Worm (Caenorhabditis elegans) whole organism, L1 larva: ENCODE results near the gene acd-3.

Experiments
- C04F5.9 ChIP-seq: sonication (generic microtip); optimal IDR thresholded peaks from 2 replicates; lab custom pipeline; 2016; ENCODE audit warnings: missing genetic modification characterization, missing compliant biosample characterization
- C16A3.4 ChIP-seq: fragments of 150-350 bp; optimal IDR thresholded peaks from 2 replicates; lab custom pipeline; 2014; ENCODE audit warnings: missing biosample characterization, missing genetic modification characterization
- C34B4.2 ChIP-seq: sonication (generic microtip); optimal IDR thresholded peaks from 2 replicates; lab custom pipeline; 2017; ENCODE audit warnings: mild to moderate bottlenecking, missing genetic modification characterization, missing compliant biosample characterization
- F16B12.6 ChIP-seq: fragments of 150-350 bp; optimal IDR thresholded peaks from 2 replicates; lab custom pipeline; 2014; ENCODE audit warnings: missing biosample characterization, missing genetic modification characterization
- aha-1 ChIP-seq: fragments of 150-350 bp; optimal IDR thresholded peaks from 2 replicates; lab custom pipeline; 2014; ENCODE audit warnings: missing biosample characterization, missing genetic modification characterization
- alr-1 ChIP-seq: fragments of 200-800 bp; sonication (Bioruptor generic); optimal IDR thresholded peaks from 2 replicates; lab custom pipeline; 2018; ENCODE audit warnings: borderline replicate concordance, mild to moderate bottlenecking, missing genetic modification characterization, missing compliant biosample characterization
- blmp-1 ChIP-seq: fragments of 150-350 bp; optimal IDR thresholded peaks from 2 replicates; lab custom pipeline; 2014; ENCODE audit warnings: missing biosample characterization, missing genetic modification characterization
- ceh-8 ChIP-seq: fragments of 200-800 bp; sonication (Bioruptor generic); optimal IDR thresholded peaks from 2 replicates; lab custom pipeline; 2018; ENCODE audit warnings: mild to moderate bottlenecking, missing genetic modification characterization, moderate library complexity, missing compliant biosample characterization
- ces-1 ChIP-seq: fragments of 150-350 bp; optimal IDR thresholded peaks from 2 replicates; lab custom pipeline; 2014; ENCODE audit warnings: missing biosample characterization, missing genetic modification reagents, missing genetic modification characterization
- dsc-1 ChIP-seq: sonication (generic microtip); optimal IDR thresholded peaks from 2 replicates; lab custom pipeline; 2016; ENCODE audit warnings: mild to moderate bottlenecking, missing genetic modification characterization, missing compliant biosample characterization
- efl-1 ChIP-seq, 4 experiments: fragments of 150-350 bp; optimal IDR thresholded peaks in 3 of 4; peaks in 1 of 4; 1 replicate in 1 of 4; 2 replicates in 3 of 4; lab custom pipeline; 2014; ENCODE audit warnings: missing biosample characterization in 2 of 4, missing genetic modification characterization in 2 of 4, missing genetic modification reagents in 2 of 4
- efl-3 ChIP-seq: fragments of 200-800 bp; sonication (Bioruptor generic); optimal IDR thresholded peaks from 2 replicates; lab custom pipeline; 2018; ENCODE audit warnings: mild to moderate bottlenecking, missing genetic modification characterization, missing compliant biosample characterization
- elt-2 ChIP-seq: sonication (generic microtip); optimal IDR thresholded peaks from 2 replicates; lab custom pipeline; 2016; ENCODE audit warnings: missing genetic modification characterization, mild to moderate bottlenecking, inconsistent platforms, missing compliant biosample characterization, missing genetic modification reagents
- elt-3 ChIP-seq, 6 experiments: fragments of 150-350 bp in 1 of 6; sonication (generic microtip); optimal IDR thresholded peaks; 2 replicates each; lab custom pipeline; 2017 to 2018; ENCODE audit warnings: missing biosample characterization in 6 of 6, missing genetic modification characterization in 6 of 6, inconsistent platforms in 1 of 6
- fkh-10 ChIP-seq: sonication (generic microtip); optimal IDR thresholded peaks from 2 replicates; lab custom pipeline; 2017; ENCODE audit warnings: missing biosample characterization, missing genetic modification reagents, missing genetic modification characterization
- fkh-4 ChIP-seq: sonication (generic microtip); optimal IDR thresholded peaks from 2 replicates; lab custom pipeline; 2016; ENCODE audit warnings: missing compliant biosample characterization, missing genetic modification characterization, borderline replicate concordance
- fkh-8 ChIP-seq: sonication (generic microtip); optimal IDR thresholded peaks from 2 replicates; lab custom pipeline; 2016; ENCODE audit warnings: mild to moderate bottlenecking, missing genetic modification characterization, missing compliant biosample characterization
- fos-1 ChIP-seq: fragments of 150-350 bp; optimal IDR thresholded peaks from 2 replicates; lab custom pipeline; 2014; ENCODE audit warnings: missing biosample characterization, missing genetic modification characterization
- grh-1 ChIP-seq: fragments of 200-800 bp; sonication (Bioruptor generic); IDR thresholded peaks from 2 replicates; pipeline ENCODE4 v1.3.6; 2022; ENCODE audit warnings: missing genetic modification reagents, missing genetic modification characterization, missing compliant biosample characterization
- hlh-4 ChIP-seq: sonication (generic microtip); optimal IDR thresholded peaks from 2 replicates; lab custom pipeline; 2016; ENCODE audit warnings: mild to moderate bottlenecking, missing genetic modification characterization, missing compliant biosample characterization
- hpl-2 ChIP-seq: fragments of 150-350 bp; optimal IDR thresholded peaks from 2 replicates; lab custom pipeline; 2014; ENCODE audit warnings: missing biosample characterization, missing genetic modification reagents, missing genetic modification characterization
- lin-15B ChIP-seq: fragments of 150-350 bp; sonication (generic microtip); optimal IDR thresholded peaks from 3 replicates; lab custom pipeline; 2014; ENCODE audit warnings: missing biosample characterization, missing genetic modification characterization
- lin-39 ChIP-seq: fragments of 150-350 bp; optimal IDR thresholded peaks from 2 replicates; lab custom pipeline; 2014; ENCODE audit warnings: missing biosample characterization, missing genetic modification reagents, missing genetic modification characterization
- lir-3 ChIP-seq: sonication (generic microtip); optimal IDR thresholded peaks from 2 replicates; lab custom pipeline; 2016; ENCODE audit warnings: mild to moderate bottlenecking, missing genetic modification characterization, moderate library complexity, missing compliant biosample characterization; ENCODE audit not compliant: poor library complexity
- lsy-2 ChIP-seq, 2 experiments: fragments of 150-350 bp; optimal IDR thresholded peaks; 2 replicates each; lab custom pipeline; 2014; ENCODE audit warnings: missing biosample characterization in 2 of 2, missing genetic modification characterization in 2 of 2
- mab-9 ChIP-seq: fragments of 200-800 bp; sonication (Bioruptor generic); IDR thresholded peaks from 2 replicates; pipeline ENCODE4 v1.3.6; 2022; ENCODE audit warnings: missing genetic modification reagents, missing genetic modification characterization, missing compliant biosample characterization
- mef-2 ChIP-seq: fragments of 150-350 bp; optimal IDR thresholded peaks from 2 replicates; lab custom pipeline; 2014; ENCODE audit warnings: missing biosample characterization, missing genetic modification characterization
- mep-1 ChIP-seq: fragments of 150-350 bp; optimal IDR thresholded peaks from 2 replicates; lab custom pipeline; 2014; ENCODE audit warnings: missing biosample characterization, missing genetic modification characterization
- nhr-11 ChIP-seq: fragments of 150-350 bp; optimal IDR thresholded peaks from 2 replicates; lab custom pipeline; 2014; ENCODE audit warnings: missing biosample characterization, missing genetic modification characterization
- nhr-12 ChIP-seq: sonication (generic microtip); optimal IDR thresholded peaks from 2 replicates; lab custom pipeline; 2017; ENCODE audit warnings: missing biosample characterization, missing genetic modification characterization
- nhr-19 ChIP-seq: fragments of 200-800 bp; sonication (Bioruptor generic); conservative IDR thresholded peaks from 2 replicates; pipeline ENCODE4 v1.3.6; 2022; ENCODE audit warnings: missing genetic modification characterization, missing compliant biosample characterization
- nhr-20 ChIP-seq: sonication (generic microtip); optimal IDR thresholded peaks from 2 replicates; lab custom pipeline; 2016; ENCODE audit warnings: mild to moderate bottlenecking, missing genetic modification characterization, missing compliant biosample characterization
- nhr-237 ChIP-seq: fragments of 150-350 bp; optimal IDR thresholded peaks from 2 replicates; lab custom pipeline; 2014; ENCODE audit warnings: missing biosample characterization, missing genetic modification characterization
- nhr-71 ChIP-seq: sonication (generic microtip); optimal IDR thresholded peaks from 2 replicates; lab custom pipeline; 2016; ENCODE audit warnings: mild to moderate bottlenecking, missing genetic modification characterization, moderate library complexity, missing compliant biosample characterization
- nhr-77 ChIP-seq: fragments of 150-350 bp; optimal IDR thresholded peaks from 2 replicates; lab custom pipeline; 2014; ENCODE audit warnings: missing biosample characterization, missing genetic modification characterization
- nhr-85 ChIP-seq: sonication (generic microtip); peaks from one replicate; lab custom pipeline; 2016; ENCODE audit warnings: missing genetic modification characterization, inconsistent platforms, missing compliant biosample characterization
- pax-3 ChIP-seq: fragments of 200-800 bp; sonication (Bioruptor generic); optimal IDR thresholded peaks from 2 replicates; lab custom pipeline; 2018; ENCODE audit warnings: mild to moderate bottlenecking, missing genetic modification characterization, moderate library complexity, missing compliant biosample characterization
- rnt-1 ChIP-seq: sonication (generic microtip); optimal IDR thresholded peaks from 2 replicates; lab custom pipeline; 2016; ENCODE audit warnings: mild to moderate bottlenecking, missing genetic modification characterization, moderate library complexity, missing compliant biosample characterization
- skn-1 ChIP-seq: fragments of 150-350 bp; optimal IDR thresholded peaks from 2 replicates; lab custom pipeline; 2014; ENCODE audit warnings: missing biosample characterization, missing genetic modification characterization
- snu-23 ChIP-seq: sonication (generic microtip); optimal IDR thresholded peaks from 2 replicates; lab custom pipeline; 2016; ENCODE audit warnings: missing genetic modification characterization, missing compliant biosample characterization
- sox-4 ChIP-seq: sonication (generic microtip); optimal IDR thresholded peaks from 2 replicates; lab custom pipeline; 2016; ENCODE audit warnings: missing genetic modification characterization, missing compliant biosample characterization
- swsn-7 ChIP-seq: sonication (generic microtip); optimal IDR thresholded peaks from 2 replicates; lab custom pipeline; 2016; ENCODE audit warnings: missing genetic modification characterization, missing compliant biosample characterization
- tlp-1 ChIP-seq: fragments of 150-350 bp; optimal IDR thresholded peaks from 2 replicates; lab custom pipeline; 2014; ENCODE audit warnings: missing biosample characterization, missing genetic modification characterization
- unc-130 ChIP-seq: fragments of 150-350 bp; optimal IDR thresholded peaks from 2 replicates; lab custom pipeline; 2017; ENCODE audit warnings: missing biosample characterization, missing genetic modification characterization, inconsistent platforms
- unc-30 ChIP-seq: sonication (generic microtip); optimal IDR thresholded peaks from 2 replicates; lab custom pipeline; 2017; ENCODE audit warnings: missing biosample characterization, missing genetic modification characterization
- unc-62 ChIP-seq: fragments of 150-350 bp; optimal IDR thresholded peaks from 2 replicates; lab custom pipeline; 2014; ENCODE audit warnings: missing biosample characterization, missing genetic modification reagents, missing genetic modification characterization
- unc-86 ChIP-seq: sonication (generic microtip); optimal IDR thresholded peaks from 2 replicates; lab custom pipeline; 2016; ENCODE audit warnings: missing genetic modification characterization, missing compliant biosample characterization
- unc-98 ChIP-seq: fragments of 200-800 bp; sonication (Bioruptor generic); IDR thresholded peaks from 2 replicates; pipeline ENCODE4 v1.3.6; 2022; ENCODE audit warnings: missing genetic modification characterization, missing compliant biosample characterization
- vab-15 ChIP-seq: sonication (generic microtip); optimal IDR thresholded peaks from 2 replicates; lab custom pipeline; 2017; ENCODE audit warnings: missing genotype, mild to moderate bottlenecking, missing genetic modification characterization, missing compliant biosample characterization
- xbp-1 ChIP-seq: sonication (generic microtip); optimal IDR thresholded peaks from 2 replicates; lab custom pipeline; 2016; ENCODE audit warnings: missing genetic modification characterization, missing compliant biosample characterization
- zag-1 ChIP-seq: fragments of 150-350 bp; optimal IDR thresholded peaks from 2 replicates; lab custom pipeline; 2014; ENCODE audit warnings: missing biosample characterization, missing genetic modification characterization
- zip-4 ChIP-seq: fragments of 200-800 bp; sonication (Bioruptor generic); optimal IDR thresholded peaks from 2 replicates; lab custom pipeline; 2018; ENCODE audit warnings: mild to moderate bottlenecking, missing genetic modification characterization, moderate library complexity, missing compliant biosample characterization
- ztf-11 ChIP-seq, 2 experiments: sonication (generic microtip); optimal IDR thresholded peaks; 2 replicates each; lab custom pipeline; 2016 to 2017; ENCODE audit warnings: missing genetic modification characterization in 2 of 2, missing biosample characterization in 1 of 2, missing compliant biosample characterization in 1 of 2
- ztf-4 ChIP-seq: fragments of 150-350 bp; optimal IDR thresholded peaks from 2 replicates; lab custom pipeline; 2014; ENCODE audit warnings: missing biosample characterization, missing genetic modification characterization

acd-3 gene

DNA sequence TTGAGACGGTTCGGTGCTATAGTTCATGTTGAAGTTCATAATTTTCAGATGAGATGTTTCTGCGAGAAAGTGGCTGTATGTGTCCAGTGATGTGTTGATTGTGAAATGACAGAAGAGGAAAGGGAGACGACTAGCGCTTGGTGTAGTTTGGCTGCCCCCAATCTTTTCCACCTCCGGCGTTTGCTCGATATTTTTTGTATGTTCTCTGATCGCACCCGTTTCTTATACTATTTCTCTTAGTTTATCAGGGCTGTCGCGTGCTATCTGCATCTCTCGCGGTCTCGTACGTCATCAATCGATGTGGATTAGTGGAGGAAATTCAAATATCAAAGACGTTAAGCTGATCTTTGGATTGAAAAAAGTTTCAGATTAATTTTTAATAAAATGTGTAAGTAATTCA is 38.4 kb upstream of the acd-3 start, which contains the start of gene atf-4:
Gene atf-4 (minus strand): TSS at position 93 of the 400 bp plus-strand sequence.
- TF ChIP-seq fos-1 (peak; percentile 37), nhr-11 (tag; lab: Kevin White, UChicago) (peak; percentile 70), ztf-11 (tag; optimal IDR thresholded peaks at IDR 0.05; lab: Kevin White, UChicago) (no peak), skn-1 (tag; lab: Kevin White, UChicago) (no peak), nhr-12 (tag; lab: Kevin White, UChicago) (no peak), efl-1 (optimal IDR thresholded peaks at IDR 0.05; lab: Kevin White, UChicago) (peak; percentile 52 to 70), efl-1 (GFP tag; optimal IDR thresholded peaks at IDR 0.05 in 1 of 2; lab: Kevin White, UChicago) (peak; percentile 75 to 97), blmp-1 (tag; lab: Kevin White, UChicago) (peak; percentile 17), pax-3 (tag; lab: Kevin White, UChicago) (peak; percentile 17), ces-1 (GFP tag; lab: Kevin White, UChicago) (no peak), rnt-1 (tag; lab: Kevin White, UChicago) (peak; percentile 74), ceh-8 (GFP tag; lab: Kevin White, UChicago) (no peak), fkh-4 (tag; lab: Kevin White, UChicago) (no peak), unc-86 (peak; percentile 34), elt-3 (tag; optimal IDR thresholded peaks at IDR 0.05; lab: Kevin White, UChicago) (peak in 2 of 6 experiments; percentile 43 to 56), unc-130 (tag; lab: Kevin White, UChicago) (peak; percentile 73), ztf-4 (tag; lab: Kevin White, UChicago) (peak; percentile 48), lin-15B (tag; lab: Kevin White, UChicago) (no peak), unc-30 (tag; lab: Kevin White, UChicago) (no peak), C34B4.2 (tag; lab: Kevin White, UChicago) (no peak), unc-62 (GFP tag; lab: Kevin White, UChicago) (no peak), lsy-2 (tag; optimal IDR thresholded peaks at IDR 0.05; lab: Kevin White, UChicago) (peak; percentile 53 to 75), nhr-20 (tag; lab: Kevin White, UChicago) (peak; percentile 87), C04F5.9 (no peak), elt-2 (tag; lab: Kevin White, UChicago) (peak; percentile 66), hpl-2 (no peak), grh-1 (no peak), nhr-19 (GFP tag; lab: Robert Waterston, UW) (peak; percentile 91), fkh-10 (GFP tag; lab: Kevin White, UChicago) (no peak), mab-9 (GFP tag; lab: Robert Waterston, UW) (0 out of 2 replicates have a peak, but pooled peaks have one; percentile 47), mep-1 (peak; percentile 76), aha-1 (tag; lab: Kevin White, UChicago) (no peak), dsc-1 (tag; lab: Kevin White, UChicago) (peak; percentile 79), mef-2 (no peak), xbp-1 (tag; lab: Kevin White, UChicago) (peak; percentile 62), C16A3.4 (tag; lab: Kevin White, UChicago) (peak; percentile 17), efl-3 (no peak), zag-1 (no peak), lir-3 (tag; lab: Kevin White, UChicago) (no peak), hlh-4 (no peak), nhr-71 (tag; lab: Kevin White, UChicago) (peak; percentile 92), unc-98 (GFP tag; lab: Robert Waterston, UW) (no peak), fkh-8 (tag; lab: Kevin White, UChicago) (peak; percentile 80), sox-4 (tag; lab: Kevin White, UChicago) (peak; percentile 16), snu-23 (GFP tag; lab: Kevin White, UChicago) (peak; percentile 86), nhr-77 (no peak), lin-39 (tag; lab: Kevin White, UChicago) (peak; percentile 33), vab-15 (tag; lab: Kevin White, UChicago) (no peak), alr-1 (tag; lab: Kevin White, UChicago) (no peak), F16B12.6 (tag; lab: Kevin White, UChicago) (no peak), tlp-1 (tag; lab: Kevin White, UChicago) (no peak), swsn-7 (tag; lab: Kevin White, UChicago) (peak; percentile 72), nhr-237 (tag; lab: Kevin White, UChicago) (peak; percentile 10), zip-4 (GFP tag; lab: Kevin White, UChicago) (no peak), nhr-85 (peak; percentile 85)
